Worm (Caenorhabditis elegans) whole organism, L4/young adult: Measurements from ENCODE around the gene C18D4.4.

ENCODE experiments used
- W03F9.2 ChIP-seq: fragments of 150-350 bp; optimal IDR thresholded peaks from 2 replicates; lab custom pipeline; 2014; ENCODE audit warnings: missing biosample characterization, missing genetic modification characterization
- dao-5 ChIP-seq: sonication (generic microtip); optimal IDR thresholded peaks from 2 replicates; lab custom pipeline; 2016; ENCODE audit warnings: missing genotype, missing genetic modification characterization, moderate library complexity, missing compliant biosample characterization
- him-1 ChIP-seq: sonication (generic microtip); optimal IDR thresholded peaks from 2 replicates; lab custom pipeline; 2016; ENCODE audit warnings: missing genotype, missing genetic modification reagents, missing genetic modification characterization, missing compliant biosample characterization

Gene C18D4.4

ce11 chrV:17533200-17533599 lies 1.9 kb upstream of the C18D4.4 start:
- TF ChIP-seq W03F9.2 (no peak), dao-5 (tag; lab: Kevin White, UChicago) (no peak), him-1 (tag; lab: Kevin White, UChicago) (no peak)

- TF ChIP-seq him-1 (tag; lab: Kevin White, UChicago) (no peak), dao-5 (tag; lab: Kevin White, UChicago) (no peak), W03F9.2 (no peak)
These were observed 1.4 kb upstream of the C18D4.4 start, which contains the start of gene C18D4.3 for ce11 chrV:17532686-17533085. TSS of gene C18D4.3 (minus strand) at chrV:17532786.

ce11 chrV:17530486-17530885 lies 824 bp downstream of the C18D4.4 start, which contains the start of gene C18D4.12:
TSS of gene C18D4.12 (minus strand) at chrV:17530586.
- no peak for TF ChIP-seq dao-5 (tag; lab: Kevin White, UChicago)
- TF ChIP-seq W03F9.2 = no peak
- no peak for TF ChIP-seq him-1 (tag; lab: Kevin White, UChicago)

- TF ChIP-seq W03F9.2 = no peak
- TF ChIP-seq him-1 (tag; lab: Kevin White, UChicago) = no peak
- TF ChIP-seq dao-5 (tag; lab: Kevin White, UChicago) = no peak
These were observed 3.6 kb downstream of the C18D4.4 start, which contains the start of gene srz-90 for ce11 chrV:17527729-17528128. TSS of gene srz-90 (plus strand) at chrV:17528029.

- TF ChIP-seq dao-5 (tag; lab: Kevin White, UChicago) (no peak), W03F9.2 (no peak), him-1 (tag; lab: Kevin White, UChicago) (no peak)
These were observed 10.6 kb downstream of the C18D4.4 start, which contains the start of gene fbxa-136 for ce11 chrV:17520735-17521134. TSS of gene fbxa-136 (plus strand) at chrV:17521035.

ce11 chrV:17513831-17514230 lies 17.5 kb downstream of the C18D4.4 start:
- no peak for TF ChIP-seq W03F9.2
- TF ChIP-seq dao-5 (tag; lab: Kevin White, UChicago) = no peak
- TF ChIP-seq him-1 (tag; lab: Kevin White, UChicago) = no peak

- TF ChIP-seq dao-5 (tag; lab: Kevin White, UChicago) = no peak
These were observed 18.5 kb downstream of the C18D4.4 start for ce11 chrV:17512763-17513162.

- TF ChIP-seq him-1 (tag; lab: Kevin White, UChicago) (no peak), dao-5 (tag; lab: Kevin White, UChicago) (no peak), W03F9.2 (no peak)
These were observed 22.8 kb downstream of the C18D4.4 start, which contains the start of gene srw-32 for ce11 chrV:17508493-17508892. TSS of gene srw-32 (plus strand) at chrV:17508793.

ce11 chrV:17506289-17506688 lies 25.0 kb downstream of the C18D4.4 start, which contains the start of gene srw-31:
TSS of gene srw-31 (plus strand) at chrV:17506589.
- TF ChIP-seq him-1 (tag; lab: Kevin White, UChicago) (no peak), W03F9.2 (no peak), dao-5 (tag; lab: Kevin White, UChicago) (no peak)

- TF ChIP-seq W03F9.2 = no peak
- no peak for TF ChIP-seq him-1 (tag; lab: Kevin White, UChicago)
- TF ChIP-seq dao-5 (tag; lab: Kevin White, UChicago) = no peak
These were observed 31.3 kb downstream of the C18D4.4 start for ce11 chrV:17500055-17500454.

ce11 chrV:17496071-17496470 lies 35.2 kb downstream of the C18D4.4 start, which contains the start of gene srh-118:
TSS of gene srh-118 (minus strand) at chrV:17496171.
- no peak for TF ChIP-seq him-1 (tag; lab: Kevin White, UChicago)
- TF ChIP-seq W03F9.2 = no peak
- TF ChIP-seq dao-5 (tag; lab: Kevin White, UChicago) = no peak

- no peak for TF ChIP-seq him-1 (tag; lab: Kevin White, UChicago)
- no peak for TF ChIP-seq dao-5 (tag; lab: Kevin White, UChicago)
- no peak for TF ChIP-seq W03F9.2
These were observed 37.6 kb downstream of the C18D4.4 start, which contains the start of gene fbxa-102 for ce11 chrV:17493732-17494131. TSS of gene fbxa-102 (minus strand) at chrV:17493832.

ce11 chrV:17486034-17486433 lies 45.3 kb downstream of the C18D4.4 start, which contains the start of gene scl-24:
TSS of gene scl-24 (plus strand) at chrV:17486334.
- no peak for TF ChIP-seq dao-5 (tag; lab: Kevin White, UChicago)
- no peak for TF ChIP-seq W03F9.2
- TF ChIP-seq him-1 (tag; lab: Kevin White, UChicago) = no peak

ce11 chrV:17485078-17485477 lies 46.2 kb downstream of the C18D4.4 start, which contains the start of gene srh-111:
TSS of gene srh-111 (minus strand) at chrV:17485178.
- TF ChIP-seq W03F9.2 (no peak), him-1 (tag; lab: Kevin White, UChicago) (no peak), dao-5 (tag; lab: Kevin White, UChicago) (no peak)
